Fruit fly (Drosophila melanogaster) whole organism, embryonic: ENCODE measurements around the gene Pxn.
A peak's percentile ranks its signal among the peaks of the same experiment; 100 is the strongest.

Experiments used
- CG11695 ChIP-seq: fragments of 200-800 bp; sonication (Bioruptor generic); IDR thresholded peaks from 3 replicates; pipeline ENCODE4 v1.3.6; 2022; ENCODE audit warnings: missing biosample characterization, missing genetic modification characterization
- CG12391 ChIP-seq: fragments of 200-800 bp; sonication (Bioruptor generic); optimal IDR thresholded peaks from 3 replicates; lab custom pipeline; 2018; ENCODE audit warnings: missing biosample characterization, mild to moderate bottlenecking, missing genetic modification characterization, moderate library complexity
- CG12659 ChIP-seq: fragments of 200-800 bp; sonication (Bioruptor generic); optimal IDR thresholded peaks from 3 replicates; lab custom pipeline; 2017; ENCODE audit warnings: mild to moderate bottlenecking, missing biosample characterization, missing genetic modification reagents, missing genetic modification characterization
- CG14441 ChIP-seq: fragments of 200-800 bp; sonication (Bioruptor generic); IDR thresholded peaks from 2 replicates; pipeline ENCODE4 v1.3.6; 2022; ENCODE audit warnings: missing biosample characterization, missing genetic modification characterization
- CG17359 ChIP-seq: fragments of 200-800 bp; sonication (Bioruptor generic); optimal IDR thresholded peaks from 3 replicates; lab custom pipeline; 2018; ENCODE audit warnings: missing biosample characterization, mild to moderate bottlenecking, missing genetic modification characterization, moderate library complexity
- CG17385 ChIP-seq: fragments of 200-800 bp; sonication (Bioruptor generic); optimal IDR thresholded peaks from 3 replicates; lab custom pipeline; 2018; ENCODE audit warnings: missing biosample characterization, mild to moderate bottlenecking, missing genetic modification characterization
- CG17829 ChIP-seq: fragments of 200-800 bp; optimal IDR thresholded peaks from 2 replicates; lab custom pipeline; 2019; ENCODE audit warnings: missing biosample characterization, mild to moderate bottlenecking, missing genetic modification characterization, moderate library complexity
- CG34422 ChIP-seq: fragments of 200-800 bp; sonication (Bioruptor generic); IDR thresholded peaks from 3 replicates; pipeline ENCODE4 v1.3.6; 2022; ENCODE audit warnings: missing biosample characterization, missing genetic modification characterization
- CG4360 ChIP-seq: fragments of 200-800 bp; sonication (Bioruptor generic); IDR thresholded peaks from 2 replicates; pipeline ENCODE4 v1.3.6; 2022; ENCODE audit warnings: missing biosample characterization, missing genetic modification characterization
- CG4707 ChIP-seq: fragments of 200-800 bp; sonication (Bioruptor generic); optimal IDR thresholded peaks from 2 replicates; lab custom pipeline; 2018; ENCODE audit warnings: missing biosample characterization, mild to moderate bottlenecking, missing genetic modification characterization, moderate library complexity
- CG6254 ChIP-seq: fragments of 200-800 bp; sonication (Bioruptor generic); optimal IDR thresholded peaks from 3 replicates; lab custom pipeline; 2017; ENCODE audit warnings: mild to moderate bottlenecking, missing biosample characterization, missing genetic modification reagents, missing genetic modification characterization
- CG7963 ChIP-seq: fragments of 200-800 bp; sonication (Bioruptor generic); IDR thresholded peaks from 3 replicates; pipeline ENCODE4 v1.3.6; 2022; ENCODE audit warnings: missing biosample characterization, missing genetic modification characterization; ENCODE audit not compliant: partially characterized antibody
- CG9876 ChIP-seq: fragments of 200-800 bp; sonication (Bioruptor generic); optimal IDR thresholded peaks from 2 replicates; lab custom pipeline; 2016; ENCODE audit warnings: missing biosample characterization, missing genetic modification characterization
- Chrac-16 ChIP-seq: fragments of 200-800 bp; sonication (Bioruptor generic); optimal IDR thresholded peaks from 3 replicates; lab custom pipeline; 2016; ENCODE audit warnings: missing biosample characterization, missing genetic modification characterization
- D19A ChIP-seq: fragments of 200-800 bp; optimal IDR thresholded peaks from 3 replicates; lab custom pipeline; 2019; ENCODE audit warnings: missing biosample characterization, mild to moderate bottlenecking, missing genetic modification characterization, moderate library complexity
- Drgx ChIP-seq: fragments of 200-800 bp; sonication (Bioruptor generic); IDR thresholded peaks from 2 replicates; pipeline ENCODE4 v1.3.6; 2022; ENCODE audit warnings: missing biosample characterization, missing genetic modification characterization
- Gug ChIP-seq: fragments of 200-800 bp; sonication (Bioruptor generic); IDR thresholded peaks from 4 replicates; pipeline ENCODE4 v1.3.6; 2022; ENCODE audit warnings: missing biosample characterization, missing genetic modification characterization
- Med ChIP-seq: fragments of 200-800 bp; sonication (Bioruptor generic); peaks from one replicate; lab custom pipeline; 2016; ENCODE audit warnings: missing biosample characterization, missing genetic modification characterization, mild to moderate bottlenecking, inconsistent platforms, moderate library complexity
- Oli ChIP-seq: fragments of 200-800 bp; sonication (Bioruptor generic); optimal IDR thresholded peaks from 2 replicates; lab custom pipeline; 2018; ENCODE audit warnings: missing biosample characterization, mild to moderate bottlenecking, missing genetic modification characterization, moderate library complexity
- Sox102F ChIP-seq: fragments of 200-800 bp; sonication (Bioruptor generic); optimal IDR thresholded peaks from 2 replicates; lab custom pipeline; 2018; ENCODE audit warnings: missing biosample characterization, mild to moderate bottlenecking, missing genetic modification characterization, moderate library complexity
- ac ChIP-seq: fragments of 200-800 bp; sonication (Bioruptor generic); optimal IDR thresholded peaks from 3 replicates; lab custom pipeline; 2017; ENCODE audit warnings: missing biosample characterization, mild to moderate bottlenecking, missing genetic modification characterization
- ase ChIP-seq: fragments of 200-800 bp; sonication (Bioruptor generic); IDR thresholded peaks from 3 replicates; pipeline ENCODE4 v1.3.6; 2022; ENCODE audit warnings: missing biosample characterization, missing genetic modification characterization
- az2 ChIP-seq: fragments of 200-800 bp; sonication (Bioruptor generic); optimal IDR thresholded peaks from 3 replicates; lab custom pipeline; 2016; ENCODE audit warnings: missing biosample characterization, missing genetic modification characterization
- caup ChIP-seq: fragments of 200-800 bp; sonication (Bioruptor generic); optimal IDR thresholded peaks from 3 replicates; lab custom pipeline; 2017; ENCODE audit warnings: missing biosample characterization, mild to moderate bottlenecking, missing genetic modification characterization, moderate library complexity; ENCODE audit not compliant: severe bottlenecking
- cg ChIP-seq: fragments of 200-800 bp; sonication (Bioruptor generic); optimal IDR thresholded peaks from 3 replicates; lab custom pipeline; 2019; ENCODE audit warnings: missing biosample characterization, mild to moderate bottlenecking, missing genetic modification characterization, moderate library complexity
- chinmo ChIP-seq: fragments of 200-800 bp; sonication (Bioruptor generic); IDR thresholded peaks from 4 replicates; pipeline ENCODE4 v1.3.6; 2022; ENCODE audit warnings: missing biosample characterization, missing genetic modification characterization; ENCODE audit not compliant: partially characterized antibody
- crol ChIP-seq: fragments of 200-800 bp; sonication (Bioruptor generic); IDR thresholded peaks from 2 replicates; pipeline ENCODE4 v1.3.6; 2022; ENCODE audit warnings: missing biosample characterization, missing genetic modification characterization
- cwo ChIP-seq: fragments of 200-800 bp; sonication (Bioruptor generic); optimal IDR thresholded peaks from 3 replicates; lab custom pipeline; 2017; ENCODE audit warnings: missing biosample characterization, missing genetic modification characterization, mild to moderate bottlenecking, moderate library complexity, missing genetic modification reagents
- dimm ChIP-seq: fragments of 200-800 bp; sonication (Bioruptor generic); IDR thresholded peaks from 2 replicates; pipeline ENCODE4 v1.3.6; 2022; ENCODE audit warnings: missing biosample characterization, missing genetic modification characterization
- ewg ChIP-seq: fragments of 200-800 bp; sonication (Bioruptor generic); optimal IDR thresholded peaks from 3 replicates; lab custom pipeline; 2017; ENCODE audit warnings: mild to moderate bottlenecking, missing biosample characterization, missing genetic modification reagents, missing genetic modification characterization
- eyg ChIP-seq: fragments of 200-800 bp; sonication (Bioruptor generic); optimal IDR thresholded peaks from 3 replicates; lab custom pipeline; 2016; ENCODE audit warnings: missing biosample characterization, missing genetic modification characterization
- fd96Cb ChIP-seq: fragments of 200-800 bp; sonication (Bioruptor generic); optimal IDR thresholded peaks from 2 replicates; lab custom pipeline; 2018; ENCODE audit warnings: missing biosample characterization, mild to moderate bottlenecking, missing genetic modification characterization, moderate library complexity
- gfzf ChIP-seq: fragments of 200-800 bp; sonication (Bioruptor generic); optimal IDR thresholded peaks from 2 replicates; lab custom pipeline; 2016; ENCODE audit warnings: missing biosample characterization, mild to moderate bottlenecking, missing genetic modification characterization, moderate library complexity
- hkb ChIP-seq, 2 experiments: fragments of 200-800 bp in 1 of 2; fragments of >200 bp in 1 of 2; sonication (Bioruptor generic) in 1 of 2; IDR thresholded peaks in 1 of 2; optimal IDR thresholded peaks in 1 of 2; 2 replicates each; pipeline versions ENCODE4 v1.3.6 to Lab custom; 2017 to 2022; ENCODE audit warnings: missing biosample characterization in 1 of 2, missing genetic modification characterization in 1 of 2
- kni ChIP-seq: fragments of 200-800 bp; sonication (Bioruptor generic); optimal IDR thresholded peaks from 3 replicates; lab custom pipeline; 2017; ENCODE audit warnings: mild to moderate bottlenecking, missing biosample characterization, missing genetic modification reagents, missing genetic modification characterization
- lbe ChIP-seq: fragments of 200-800 bp; sonication (Bioruptor generic); optimal IDR thresholded peaks from 2 replicates; lab custom pipeline; 2016; ENCODE audit warnings: missing biosample characterization, mild to moderate bottlenecking, missing genetic modification characterization
- nom ChIP-seq: fragments of 200-800 bp; sonication (Bioruptor generic); optimal IDR thresholded peaks from 2 replicates; lab custom pipeline; 2017; ENCODE audit warnings: missing biosample characterization, missing genetic modification characterization, mild to moderate bottlenecking, moderate library complexity, missing genetic modification reagents
- row ChIP-seq: fragments of 200-800 bp; sonication (Bioruptor generic); IDR thresholded peaks from 3 replicates; pipeline ENCODE4 v1.3.6; 2022; ENCODE audit warnings: missing biosample characterization, missing genetic modification characterization
- sens ChIP-seq: fragments of 200-800 bp; sonication (Bioruptor generic); peaks from one replicate; lab custom pipeline; 2016; ENCODE audit warnings: missing biosample characterization, missing genetic modification characterization
- sob ChIP-seq: fragments of 200-800 bp; sonication (Bioruptor generic); IDR thresholded peaks from 2 replicates; pipeline ENCODE4 v1.3.6; 2022; ENCODE audit warnings: missing biosample characterization, missing genetic modification characterization
- tgo ChIP-seq: fragments of 200-800 bp; sonication (Bioruptor generic); IDR thresholded peaks from 3 replicates; pipeline ENCODE4 v1.3.6; 2022; ENCODE audit warnings: missing biosample characterization, missing genetic modification characterization
- vvl ChIP-seq: fragments of 200-800 bp; sonication (Bioruptor generic); IDR thresholded peaks from 2 replicates; pipeline ENCODE4 v1.3.6; 2022; ENCODE audit warnings: missing biosample characterization, missing genetic modification characterization
- zen ChIP-seq: fragments of 200-800 bp; sonication (Bioruptor generic); optimal IDR thresholded peaks from 3 replicates; lab custom pipeline; 2018; ENCODE audit warnings: missing biosample characterization, mild to moderate bottlenecking, missing genetic modification characterization, moderate library complexity
- zen2 ChIP-seq: fragments of 200-800 bp; sonication (Bioruptor generic); IDR thresholded peaks from 3 replicates; pipeline ENCODE4 v1.3.6; 2022; ENCODE audit warnings: missing biosample characterization, missing genetic modification characterization; ENCODE audit not compliant: partially characterized antibody

The Pxn gene

DNA sequence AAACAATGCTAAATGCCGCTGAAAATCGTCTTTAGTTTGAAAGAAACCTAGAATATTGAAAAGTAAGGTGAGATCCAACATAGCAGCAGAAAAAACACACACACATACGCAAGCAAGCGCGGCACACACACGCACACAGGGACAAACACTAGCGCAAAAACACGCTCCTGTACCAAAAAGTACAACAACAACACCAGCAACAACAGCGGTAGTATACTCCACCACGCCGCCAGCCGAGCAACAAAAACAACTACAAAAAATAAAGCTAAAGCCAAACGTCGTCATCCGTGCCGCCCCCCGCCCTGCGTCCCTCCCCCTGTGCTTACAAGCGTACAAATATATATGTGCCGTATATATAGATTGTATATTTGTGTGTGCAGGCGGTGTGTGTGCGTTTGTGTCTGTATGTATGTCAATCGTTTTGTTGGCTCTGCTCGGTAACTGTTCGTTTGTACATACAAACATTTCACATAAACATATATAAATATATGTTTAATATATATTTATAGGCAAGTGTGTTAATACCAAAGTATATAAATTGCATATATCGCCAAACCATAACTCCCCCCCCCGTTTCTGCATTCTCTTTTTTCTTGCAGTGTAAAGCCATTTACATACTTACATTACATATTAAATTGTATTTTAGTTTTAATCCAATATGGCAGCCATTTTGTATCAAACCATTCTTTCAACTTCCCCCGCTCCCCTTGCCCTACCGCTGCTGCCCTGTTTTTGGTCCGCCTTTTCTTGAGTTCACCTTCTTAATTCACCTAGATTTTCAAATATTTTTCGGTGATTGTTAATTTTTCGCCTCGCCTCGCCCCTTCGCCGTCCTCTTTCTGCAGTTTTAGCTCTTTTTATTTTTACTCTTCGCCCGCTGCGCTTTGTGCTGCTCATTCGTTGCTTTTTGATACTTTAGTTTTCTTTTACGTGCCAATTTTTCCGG, 6.4 kb upstream of the Pxn start (continued):
- TF ChIP-seq CG17829 (peak; percentile 12), eyg (GFP tag; lab: Kevin White, UChicago) (no peak), gfzf (no peak), fd96Cb (tag; lab: Kevin White, UChicago) (peak; percentile 9), CG4360 (peak; percentile 94), Med (GFP tag; lab: Kevin White, UChicago) (peak; percentile 31), tgo (GFP tag; lab: Robert Waterston, UW) (0 out of 3 replicates have a peak, but pooled peaks have one; percentile 21), CG14441 (GFP tag; lab: Robert Waterston, UW) (0 out of 2 replicates have a peak, but pooled peaks have one; percentile 17), ase (GFP tag; lab: Robert Waterston, UW) (peak; percentile 29; the same call in 1 of the 3 replicates), zen (tag; lab: Kevin White, UChicago) (no peak), caup (GFP tag; lab: Kevin White, UChicago) (no peak), CG9876 (GFP tag; lab: Kevin White, UChicago) (no peak), ewg (GFP tag; lab: Kevin White, UChicago) (peak; percentile 6), Sox102F (GFP tag; lab: Kevin White, UChicago) (peak; percentile 51), sens (peak; percentile 45), row (peak; percentile 23; the same call in 1 of the 3 replicates), az2 (GFP tag; lab: Kevin White, UChicago) (peak; percentile 7), CG17359 (tag; lab: Kevin White, UChicago) (peak; percentile 19), zen2 (GFP tag; lab: Robert Waterston, UW) (0 out of 3 replicates have a peak, but pooled peaks have one; percentile 22), hkb (optimal IDR thresholded peaks at IDR 0.05; lab: Kevin White, UChicago) (no peak), hkb (GFP tag; IDR thresholded peaks at IDR 0.05; lab: Robert Waterston, UW) (peak; percentile 44; the same call in 1 of the 2 replicates), Drgx (peak; percentile 77), dimm (GFP tag; lab: Robert Waterston, UW) (no peak), kni (GFP tag; lab: Kevin White, UChicago) (no peak), CG12659 (peak; percentile 15), D19A (peak; percentile 22), sob (GFP tag; lab: Robert Waterston, UW) (0 out of 2 replicates have a peak, but pooled peaks have one; percentile 5), CG17385 (peak; percentile 37), cwo (peak; percentile 9), CG11695 (no peak), CG12391 (tag; lab: Kevin White, UChicago) (peak; percentile 5), Gug (GFP tag; lab: Robert Waterston, UW) (0 out of 4 replicates have a peak, but pooled peaks have one; percentile 6), ac (GFP tag; lab: Kevin White, UChicago) (no peak), vvl (peak; percentile 43; the same call in 1 of the 2 replicates), crol (GFP tag; lab: Robert Waterston, UW) (peak; percentile 87), CG34422 (GFP tag; lab: Robert Waterston, UW) (peak; percentile 52; the same call in 1 of the 3 replicates), CG7963 (GFP tag; lab: Robert Waterston, UW) (no peak), chinmo (GFP tag; lab: Robert Waterston, UW) (peak; percentile 69; the same call in 1 of the 4 replicates), lbe (GFP tag; lab: Kevin White, UChicago) (peak; percentile 7), CG4707 (no peak), Chrac-16 (GFP tag; lab: Kevin White, UChicago) (no peak), nom (peak; percentile 6), Oli (tag; lab: Kevin White, UChicago) (peak; percentile 27), CG6254 (GFP tag; lab: Kevin White, UChicago) (no peak), cg (peak; percentile 86)
